Worm (Caenorhabditis elegans): Measurements from ENCODE around the gene rpl-32.

DNA sequence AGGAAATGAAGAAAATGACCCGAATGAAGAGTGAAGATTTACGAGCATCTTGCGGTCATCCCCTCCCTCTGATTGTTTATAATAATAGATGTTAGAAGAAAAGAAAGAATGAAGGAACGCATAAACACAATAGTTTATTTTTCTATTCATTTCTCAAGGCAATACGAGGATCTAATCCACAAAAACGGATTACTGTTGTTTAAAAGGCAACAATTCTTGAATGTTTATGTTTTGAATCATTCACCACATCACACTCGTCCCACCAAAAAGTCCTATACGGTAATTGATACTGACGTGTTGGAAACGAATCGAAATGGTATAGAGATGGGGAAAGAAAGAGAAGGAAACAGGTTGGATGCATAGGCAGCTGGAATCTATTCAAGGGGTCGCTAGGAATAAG, 35.3 kb downstream of the rpl-32 start:
- TF ChIP-seq lin-40 (tag; optimal IDR thresholded peaks at IDR 0.05) (no peak), him-1 (tag; optimal IDR thresholded peaks at IDR 0.05) (no peak), attf-6 (GFP tag; IDR thresholded peaks at IDR 0.05) (no peak), mel-28 (tag; optimal IDR thresholded peaks at IDR 0.05; ENCODE audit: borderline replicate concordance) (no peak), pha-4 (tag; optimal IDR thresholded peaks at IDR 0.05) (no peak), ztf-22 (GFP tag; optimal IDR thresholded peaks at IDR 0.05) (no peak), somi-1 (GFP tag; optimal IDR thresholded peaks at IDR 0.05) (no peak), D2030.7 (GFP tag; IDR thresholded peaks at IDR 0.05) (no peak), ccch-3 (GFP tag; optimal IDR thresholded peaks at IDR 0.05) (no peak), egrh-3 (GFP tag; IDR thresholded peaks at IDR 0.05) (no peak), snpc-1.1 (tag; optimal IDR thresholded peaks at IDR 0.05; ENCODE audit: insufficient read depth) (no peak)
